Worm (Caenorhabditis elegans) whole organism, L3 larva: Measurements from ENCODE around the gene srh-271.

Experiments
- ceh-16 ChIP-seq: sonication (generic microtip); optimal IDR thresholded peaks from 2 replicates; lab custom pipeline; 2017; ENCODE audit warnings: missing biosample characterization, missing genetic modification characterization
- ceh-9 ChIP-seq: sonication (generic microtip); optimal IDR thresholded peaks from 2 replicates; lab custom pipeline; 2018; ENCODE audit warnings: missing biosample characterization, missing genetic modification characterization
- daf-12 ChIP-seq: fragments of 150-350 bp; optimal IDR thresholded peaks from 2 replicates; lab custom pipeline; 2014; ENCODE audit warnings: missing biosample characterization, missing genetic modification reagents, missing genetic modification characterization
- elt-1 ChIP-seq: fragments of 150-350 bp; optimal IDR thresholded peaks from 2 replicates; lab custom pipeline; 2014; ENCODE audit warnings: missing biosample characterization, missing genetic modification characterization
- elt-3 ChIP-seq, 3 experiments: fragments of 150-350 bp in 1 of 3; sonication (generic microtip) in 2 of 3; optimal IDR thresholded peaks; 2 replicates in 2 of 3; 4 replicates in 1 of 3; lab custom pipeline; 2014 to 2017; ENCODE audit warnings: missing biosample characterization in 3 of 3, missing genetic modification characterization in 3 of 3
- fos-1 ChIP-seq: fragments of 150-350 bp; optimal IDR thresholded peaks from 2 replicates; lab custom pipeline; 2014; ENCODE audit warnings: missing biosample characterization, missing genetic modification characterization
- nhr-77 ChIP-seq: fragments of 150-350 bp; optimal IDR thresholded peaks from 2 replicates; lab custom pipeline; 2014; ENCODE audit warnings: missing biosample characterization, missing genetic modification characterization
- pqm-1 ChIP-seq: fragments of 150-350 bp; optimal IDR thresholded peaks from 2 replicates; lab custom pipeline; 2017; ENCODE audit warnings: missing biosample characterization, missing genetic modification characterization, inconsistent platforms
- sea-2 ChIP-seq: fragments of 150-350 bp; sonication (generic microtip); optimal IDR thresholded peaks from 4 replicates; lab custom pipeline; 2014; ENCODE audit warnings: missing biosample characterization, missing genetic modification reagents, missing genetic modification characterization
- snpc-4 ChIP-seq: fragments of 150-350 bp; optimal IDR thresholded peaks from 2 replicates; lab custom pipeline; 2014; ENCODE audit warnings: missing biosample characterization, missing genetic modification characterization
- unc-39 ChIP-seq: sonication (generic microtip); optimal IDR thresholded peaks from 4 replicates; lab custom pipeline; 2017; ENCODE audit warnings: missing biosample characterization, missing genetic modification characterization
- unc-62 ChIP-seq: fragments of 150-350 bp; sonication (generic microtip); optimal IDR thresholded peaks from 4 replicates; lab custom pipeline; 2014; ENCODE audit warnings: missing biosample characterization, missing genetic modification reagents, missing genetic modification characterization
- zag-1 ChIP-seq: fragments of 150-350 bp; optimal IDR thresholded peaks from 2 replicates; lab custom pipeline; 2014; ENCODE audit warnings: missing biosample characterization, missing genetic modification characterization

DNA sequence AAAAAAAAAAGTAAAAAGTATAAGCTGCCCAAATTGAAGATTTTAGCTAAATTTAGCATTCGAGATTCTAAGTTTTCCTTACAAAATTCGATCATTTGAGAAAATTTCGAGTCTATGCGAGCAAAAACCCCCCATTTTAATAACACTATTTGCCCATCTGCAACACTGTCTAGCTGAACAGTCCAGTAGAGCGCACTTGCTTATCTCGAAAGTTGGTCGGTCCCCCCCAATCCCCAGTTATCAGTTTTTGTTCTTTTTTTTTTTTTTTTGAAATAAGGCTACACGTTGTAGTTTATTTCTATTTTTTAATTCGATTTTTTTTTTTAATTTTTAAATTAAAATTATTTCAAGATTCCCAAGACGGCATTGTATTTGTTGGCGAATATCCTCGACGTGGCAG, 35.9 kb upstream of the srh-271 start:
- TF ChIP-seq sea-2 (GFP tag; lab: Kevin White, UChicago) (no peak), nhr-77 (tag; lab: Kevin White, UChicago) (no peak), snpc-4 (tag; lab: Kevin White, UChicago) (no peak), pqm-1 (peak; percentile 9), elt-3 (tag; optimal IDR thresholded peaks at IDR 0.05; lab: Kevin White, UChicago) (no peak), ceh-9 (tag; lab: Kevin White, UChicago) (no peak), unc-39 (tag; lab: Kevin White, UChicago) (no peak), fos-1 (tag; lab: Kevin White, UChicago) (no peak), ceh-16 (tag; lab: Kevin White, UChicago) (no peak), unc-62 (GFP tag; lab: Kevin White, UChicago) (no peak), daf-12 (tag; lab: Kevin White, UChicago) (no peak), zag-1 (tag; lab: Kevin White, UChicago) (no peak), elt-1 (tag; lab: Kevin White, UChicago) (no peak)
